Worm (Caenorhabditis elegans) whole organism, mixed stage, embryonic: ENCODE measurements around the gene Y46G5A.8.
"Not testable (repeated sequence)": the region's sequence is repeated elsewhere in the genome, so short reads cannot be mapped to it uniquely, and the experiment has no call there.

Experiments used
- M03D4.4 ChIP-seq: sonication (generic microtip); optimal IDR thresholded peaks from 2 replicates; lab custom pipeline; 2017; ENCODE audit warnings: mild to moderate bottlenecking, missing genetic modification characterization, missing compliant biosample characterization
- bed-3 ChIP-seq: fragments of 200-800 bp; sonication (Bioruptor generic); optimal IDR thresholded peaks from 3 replicates; lab custom pipeline; 2018; ENCODE audit warnings: mild to moderate bottlenecking, missing genetic modification characterization, moderate library complexity, missing compliant biosample characterization
- blmp-1 ChIP-seq: fragments of 150-350 bp; optimal IDR thresholded peaks from 2 replicates; lab custom pipeline; 2014; ENCODE audit warnings: missing biosample characterization, missing genetic modification characterization
- ceh-39 ChIP-seq: fragments of 150-350 bp; optimal IDR thresholded peaks from 2 replicates; lab custom pipeline; 2014; ENCODE audit warnings: missing biosample characterization, missing genetic modification characterization
- ceh-83 ChIP-seq: fragments of 200-800 bp; sonication (Bioruptor generic); optimal IDR thresholded peaks from 2 replicates; lab custom pipeline; 2018; ENCODE audit warnings: mild to moderate bottlenecking, missing genetic modification characterization, missing compliant biosample characterization
- ces-1 ChIP-seq: fragments of 150-350 bp; optimal IDR thresholded peaks from 2 replicates; lab custom pipeline; 2014; ENCODE audit warnings: missing biosample characterization, missing genetic modification reagents, missing genetic modification characterization
- cnd-1 ChIP-seq: fragments of 200-800 bp; sonication (Bioruptor generic); optimal IDR thresholded peaks from 2 replicates; lab custom pipeline; 2018; ENCODE audit warnings: mild to moderate bottlenecking, missing genetic modification characterization, missing compliant biosample characterization
- drap-1 ChIP-seq: fragments of 200-800 bp; sonication (Bioruptor generic); optimal IDR thresholded peaks from 3 replicates; lab custom pipeline; 2018; ENCODE audit warnings: mild to moderate bottlenecking, missing genetic modification characterization, missing compliant biosample characterization
- elt-1 ChIP-seq: sonication (generic microtip); optimal IDR thresholded peaks from 2 replicates; lab custom pipeline; 2017; ENCODE audit warnings: missing genetic modification characterization, mild to moderate bottlenecking, missing compliant biosample characterization, antibody characterized with exemption, moderate library complexity, borderline replicate concordance; ENCODE audit not compliant: insufficient read depth
- flh-1 ChIP-seq: fragments of 200-800 bp; sonication (Bioruptor generic); optimal IDR thresholded peaks from 2 replicates; lab custom pipeline; 2018; ENCODE audit warnings: mild to moderate bottlenecking, missing genetic modification characterization, moderate library complexity, missing compliant biosample characterization
- ham-2 ChIP-seq: fragments of 200-800 bp; sonication (Bioruptor generic); optimal IDR thresholded peaks from 2 replicates; lab custom pipeline; 2018; ENCODE audit warnings: mild to moderate bottlenecking, missing genetic modification characterization, missing compliant biosample characterization
- hlh-1 ChIP-seq: fragments of 150-350 bp; optimal IDR thresholded peaks from 2 replicates; lab custom pipeline; 2014; ENCODE audit warnings: missing biosample characterization, missing genetic modification reagents, missing genetic modification characterization
- lin-13 ChIP-seq: fragments of 150-350 bp; optimal IDR thresholded peaks from 2 replicates; lab custom pipeline; 2014; ENCODE audit warnings: missing biosample characterization, missing genetic modification characterization
- lin-32 ChIP-seq: fragments of 200-800 bp; sonication (Bioruptor generic); optimal IDR thresholded peaks from 2 replicates; lab custom pipeline; 2018; ENCODE audit warnings: mild to moderate bottlenecking, missing genetic modification characterization, missing compliant biosample characterization
- lsy-2 ChIP-seq: fragments of 150-350 bp; optimal IDR thresholded peaks from 2 replicates; lab custom pipeline; 2014; ENCODE audit warnings: missing biosample characterization, missing genetic modification characterization
- mab-5 ChIP-seq: fragments of 150-350 bp; optimal IDR thresholded peaks from 2 replicates; lab custom pipeline; 2014; ENCODE audit warnings: missing biosample characterization, missing genetic modification characterization
- mep-1 ChIP-seq: fragments of 150-350 bp; optimal IDR thresholded peaks from 2 replicates; lab custom pipeline; 2017; ENCODE audit warnings: missing biosample characterization, missing genetic modification reagents, missing genetic modification characterization, inconsistent platforms
- mls-2 ChIP-seq: sonication (generic microtip); optimal IDR thresholded peaks from 2 replicates; lab custom pipeline; 2016; ENCODE audit warnings: mild to moderate bottlenecking, missing genetic modification characterization, moderate library complexity, missing compliant biosample characterization
- nhr-12 ChIP-seq: fragments of 150-350 bp; optimal IDR thresholded peaks from 2 replicates; lab custom pipeline; 2014; ENCODE audit warnings: missing biosample characterization, missing genetic modification characterization
- nhr-2 ChIP-seq: fragments of 150-350 bp; optimal IDR thresholded peaks from 2 replicates; lab custom pipeline; 2014; ENCODE audit warnings: missing biosample characterization, missing genetic modification characterization
- nhr-237 ChIP-seq: fragments of 150-350 bp; optimal IDR thresholded peaks from 2 replicates; lab custom pipeline; 2014; ENCODE audit warnings: missing biosample characterization, missing genetic modification characterization
- nhr-28 ChIP-seq: fragments of 150-350 bp; optimal IDR thresholded peaks from 2 replicates; lab custom pipeline; 2014; ENCODE audit warnings: missing biosample characterization, missing genetic modification characterization
- pha-4 ChIP-seq: fragments of 150-350 bp; optimal IDR thresholded peaks from 2 replicates; lab custom pipeline; 2018; ENCODE audit warnings: missing biosample characterization, missing genetic modification reagents, missing genetic modification characterization
- sem-2 ChIP-seq: fragments of 200-800 bp; sonication (Bioruptor generic); optimal IDR thresholded peaks from 2 replicates; lab custom pipeline; 2018; ENCODE audit warnings: mild to moderate bottlenecking, missing genetic modification characterization, missing compliant biosample characterization
- snpc-4 ChIP-seq: fragments of 150-350 bp; optimal IDR thresholded peaks from 2 replicates; lab custom pipeline; 2014; ENCODE audit warnings: missing biosample characterization, missing genetic modification characterization
- sptf-1 ChIP-seq: sonication (generic microtip); optimal IDR thresholded peaks from 2 replicates; lab custom pipeline; 2017; ENCODE audit warnings: mild to moderate bottlenecking, missing genetic modification characterization, moderate library complexity, missing compliant biosample characterization
- tbx-8 ChIP-seq: fragments of 200-800 bp; sonication (Bioruptor generic); optimal IDR thresholded peaks from 2 replicates; lab custom pipeline; 2018; ENCODE audit warnings: mild to moderate bottlenecking, missing genetic modification characterization, moderate library complexity, missing compliant biosample characterization
- unc-120 ChIP-seq: sonication (generic microtip); optimal IDR thresholded peaks from 2 replicates; lab custom pipeline; 2017; ENCODE audit warnings: missing genetic modification characterization, missing compliant biosample characterization; ENCODE audit not compliant: poor library complexity, severe bottlenecking
- unc-39 ChIP-seq: fragments of 150-350 bp; optimal IDR thresholded peaks from 2 replicates; lab custom pipeline; 2014; ENCODE audit warnings: missing biosample characterization, missing genetic modification characterization
- unc-62 ChIP-seq: fragments of 150-350 bp; optimal IDR thresholded peaks from 2 replicates; lab custom pipeline; 2014; ENCODE audit warnings: missing biosample characterization, missing genetic modification reagents, missing genetic modification characterization
- zip-8 ChIP-seq: fragments of 150-350 bp; optimal IDR thresholded peaks from 2 replicates; lab custom pipeline; 2014; ENCODE audit warnings: missing biosample characterization, missing genetic modification characterization
- ztf-11 ChIP-seq: fragments of 150-350 bp; optimal IDR thresholded peaks from 2 replicates; lab custom pipeline; 2014; ENCODE audit warnings: missing biosample characterization, missing genetic modification characterization

The Y46G5A.8 gene

DNA sequence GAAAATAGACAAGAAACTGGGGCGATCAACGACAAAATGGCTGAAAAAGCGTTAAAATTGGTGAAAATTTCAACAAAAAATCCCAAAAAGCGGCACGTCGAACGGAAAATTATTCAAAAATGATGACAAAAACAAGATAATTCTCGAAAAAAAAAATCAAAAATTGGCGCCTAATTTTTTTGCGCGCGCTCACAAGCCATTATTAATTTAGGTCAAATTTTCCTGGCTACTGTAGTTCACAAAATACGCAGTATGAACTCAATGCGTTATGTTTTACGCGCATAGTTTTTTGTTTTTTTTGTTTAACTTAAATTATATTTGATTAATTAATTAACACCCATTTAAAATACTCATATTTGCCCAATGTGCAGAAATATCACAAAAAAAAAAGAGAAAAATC lies 16.8 kb upstream of the Y46G5A.8 start:
- TF ChIP-seq sptf-1 (tag; lab: Kevin White, UChicago) (no peak), ham-2 (GFP tag; lab: Kevin White, UChicago) (no peak), snpc-4 (tag; lab: Kevin White, UChicago) (no peak), bed-3 (GFP tag; lab: Kevin White, UChicago) (no peak), M03D4.4 (tag; lab: Kevin White, UChicago) (no peak), lin-13 (tag; lab: Kevin White, UChicago) (no peak), ceh-83 (GFP tag; lab: Kevin White, UChicago) (no peak), zip-8 (tag; lab: Kevin White, UChicago) (no peak), drap-1 (GFP tag; lab: Kevin White, UChicago) (no peak), tbx-8 (GFP tag; lab: Kevin White, UChicago) (no peak), mep-1 (tag; lab: Kevin White, UChicago) (no peak)

DNA sequence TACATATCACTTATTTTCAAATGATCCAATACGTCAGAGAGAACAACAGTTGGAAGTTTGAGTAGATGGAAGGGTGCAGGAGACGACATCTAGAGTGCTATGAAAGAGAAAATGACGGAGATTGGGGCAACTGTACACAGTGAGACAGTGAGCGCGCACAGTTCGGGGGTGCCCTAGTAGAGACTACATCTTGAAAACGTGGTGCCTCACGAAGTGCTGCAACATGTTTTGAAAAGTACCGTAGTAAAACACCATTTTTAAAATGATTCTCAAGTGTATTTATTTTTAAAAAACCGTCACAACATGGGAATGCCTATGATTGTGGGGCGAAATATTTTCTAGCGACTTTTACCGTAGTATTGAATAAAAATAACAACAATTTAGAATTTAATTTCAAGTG lies 2.4 kb upstream of the Y46G5A.8 start, which contains the start of gene Y46G5A.39:
TSS of gene Y46G5A.39 (minus strand) at position 101 of the 400 bp plus-strand sequence.
- TF ChIP-seq snpc-4, pha-4, mls-2 (tag; lab: Kevin White, UChicago): not testable (repeated sequence)

DNA sequence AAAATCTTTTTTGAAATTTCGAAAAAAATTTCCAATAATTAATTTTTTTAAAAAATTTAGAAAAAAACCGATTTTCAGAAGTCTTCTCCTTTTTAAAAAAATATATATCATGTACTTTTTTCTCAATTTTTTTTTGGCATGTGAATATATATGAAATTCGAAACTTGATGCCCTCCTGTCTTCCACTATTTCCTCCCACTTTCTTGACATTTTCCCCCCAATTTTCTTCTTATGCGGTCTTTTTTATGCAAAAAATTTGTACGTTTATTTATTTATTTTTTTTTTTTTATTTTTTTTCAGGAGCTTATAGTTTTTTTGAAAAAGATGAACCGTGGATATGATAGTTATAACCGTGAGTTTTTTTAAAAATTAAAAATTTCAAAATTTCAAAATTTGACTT lies 4.4 kb downstream of the Y46G5A.8 start, which contains the start of gene cnp-2:
TSS of gene cnp-2 (plus strand) at position 301 of the 400 bp plus-strand sequence.
- no peak for TF ChIP-seq cnd-1 (tag; lab: Kevin White, UChicago)
- no peak for TF ChIP-seq elt-1 (tag; lab: Kevin White, UChicago)
- no peak for TF ChIP-seq unc-39 (tag; lab: Kevin White, UChicago)
- no peak for TF ChIP-seq nhr-237 (tag; lab: Kevin White, UChicago)
- TF ChIP-seq hlh-1 (tag; lab: Kevin White, UChicago) = no peak
- no peak for TF ChIP-seq nhr-12 (tag; lab: Kevin White, UChicago)
- no peak for TF ChIP-seq unc-120
- TF ChIP-seq nhr-28 = no peak
- TF ChIP-seq mls-2 (tag; lab: Kevin White, UChicago) = no peak
- TF ChIP-seq ztf-11 (tag; lab: Kevin White, UChicago) = no peak
- TF ChIP-seq sem-2 (GFP tag; lab: Kevin White, UChicago) = no peak
- TF ChIP-seq unc-62 (GFP tag; lab: Kevin White, UChicago) = no peak
- TF ChIP-seq M03D4.4 (tag; lab: Kevin White, UChicago) = no peak
- no peak for TF ChIP-seq ham-2 (GFP tag; lab: Kevin White, UChicago)
- TF ChIP-seq mab-5 = no peak
- TF ChIP-seq lsy-2 (tag; lab: Kevin White, UChicago) = no peak
- TF ChIP-seq ces-1 (GFP tag; lab: Kevin White, UChicago) = no peak
- no peak for TF ChIP-seq zip-8 (tag; lab: Kevin White, UChicago)

DNA sequence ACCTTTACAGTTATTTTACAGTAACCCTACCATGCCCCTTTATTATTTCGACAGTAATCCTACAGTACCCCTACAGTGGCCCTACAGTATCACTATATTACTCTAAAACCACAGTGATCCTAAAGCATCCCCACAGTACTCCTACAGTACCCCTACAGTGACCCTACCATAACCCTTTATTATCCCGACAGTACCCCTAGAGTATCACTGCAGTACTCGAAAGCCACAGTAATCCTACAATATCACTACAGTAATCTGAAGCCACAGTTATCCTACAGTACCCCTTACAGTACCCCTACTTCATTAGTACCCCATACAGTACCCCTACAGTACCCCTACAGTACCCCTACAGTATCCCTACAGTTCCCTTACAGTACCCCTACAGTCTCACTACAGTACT lies 8.3 kb downstream of the Y46G5A.8 start:
- no peak for TF ChIP-seq elt-1 (tag; lab: Kevin White, UChicago)
- no peak for TF ChIP-seq ceh-39 (tag; lab: Kevin White, UChicago)
- TF ChIP-seq sem-2 (GFP tag; lab: Kevin White, UChicago) = no peak
- no peak for TF ChIP-seq M03D4.4 (tag; lab: Kevin White, UChicago)
- no peak for TF ChIP-seq unc-120
- TF ChIP-seq mep-1 (tag; lab: Kevin White, UChicago) = no peak
- no peak for TF ChIP-seq flh-1
- TF ChIP-seq blmp-1 (tag; lab: Kevin White, UChicago) = no peak
- TF ChIP-seq sptf-1 (tag; lab: Kevin White, UChicago) = no peak
- TF ChIP-seq ces-1 (GFP tag; lab: Kevin White, UChicago) = no peak
- no peak for TF ChIP-seq lin-13 (tag; lab: Kevin White, UChicago)
- TF ChIP-seq unc-39 (tag; lab: Kevin White, UChicago) = no peak
- no peak for TF ChIP-seq tbx-8 (GFP tag; lab: Kevin White, UChicago)
- no peak for TF ChIP-seq lsy-2 (tag; lab: Kevin White, UChicago)
- no peak for TF ChIP-seq nhr-2 (tag; lab: Kevin White, UChicago)
- no peak for TF ChIP-seq lin-32 (GFP tag; lab: Kevin White, UChicago)
- no peak for TF ChIP-seq ceh-83 (GFP tag; lab: Kevin White, UChicago)
- TF ChIP-seq, all 35 proteins: peak for 0
